Worm (Caenorhabditis elegans) whole organism, early embryonic: ENCODE results near the gene T16D1.1.

Experiments used
- B0310.2 ChIP-seq: sonication (generic microtip); optimal IDR thresholded peaks from 2 replicates; lab custom pipeline; 2016; ENCODE audit warnings: mild to moderate bottlenecking, missing genetic modification characterization, missing compliant biosample characterization
- F13C5.2 ChIP-seq: sonication (generic microtip); optimal IDR thresholded peaks from 2 replicates; lab custom pipeline; 2017; ENCODE audit warnings: mild to moderate bottlenecking, missing genetic modification characterization, inconsistent platforms, missing compliant biosample characterization
- aly-1 ChIP-seq: sonication (generic microtip); optimal IDR thresholded peaks from 2 replicates; lab custom pipeline; 2016; ENCODE audit warnings: missing genetic modification characterization, missing compliant biosample characterization
- ama-1 ChIP-seq: fragments of 150-350 bp; optimal IDR thresholded peaks from 2 replicates; lab custom pipeline; 2014
- ceh-13 ChIP-seq: fragments of 200-800 bp; sonication (Bioruptor generic); optimal IDR thresholded peaks from 2 replicates; lab custom pipeline; 2018; ENCODE audit warnings: mild to moderate bottlenecking, missing genetic modification characterization, missing compliant biosample characterization
- ceh-36 ChIP-seq: sonication (generic microtip); optimal IDR thresholded peaks from 2 replicates; lab custom pipeline; 2016; ENCODE audit warnings: missing genetic modification characterization, inconsistent platforms, missing compliant biosample characterization
- ets-7 ChIP-seq: sonication (generic microtip); optimal IDR thresholded peaks from 2 replicates; lab custom pipeline; 2016; ENCODE audit warnings: missing genotype, missing genetic modification characterization, missing compliant biosample characterization
- flt-1 ChIP-seq: fragments of 200-800 bp; sonication (Bioruptor generic); IDR thresholded peaks from 2 replicates; pipeline ENCODE4 v1.3.6; 2022; ENCODE audit warnings: missing genetic modification characterization, missing compliant biosample characterization
- hmbx-1 ChIP-seq: sonication (generic microtip); optimal IDR thresholded peaks from 2 replicates; lab custom pipeline; 2016; ENCODE audit warnings: mild to moderate bottlenecking, missing genetic modification characterization, missing compliant biosample characterization
- hmg-4 ChIP-seq: fragments of 200-800 bp; sonication (Bioruptor generic); optimal IDR thresholded peaks from 2 replicates; lab custom pipeline; 2018; ENCODE audit warnings: mild to moderate bottlenecking, missing genetic modification characterization, missing compliant biosample characterization
- hnd-1 ChIP-seq: sonication (generic microtip); optimal IDR thresholded peaks from 2 replicates; lab custom pipeline; 2016; ENCODE audit warnings: missing genetic modification characterization, missing compliant biosample characterization
- pes-1 ChIP-seq: fragments of 200-800 bp; sonication (Bioruptor generic); IDR thresholded peaks from 2 replicates; pipeline ENCODE4 v1.3.6; 2022; ENCODE audit warnings: missing genetic modification reagents, missing genetic modification characterization, missing compliant biosample characterization
- scrt-1 ChIP-seq: fragments of 200-800 bp; sonication (Bioruptor generic); IDR thresholded peaks from 2 replicates; pipeline ENCODE4 v1.3.6; 2022; ENCODE audit warnings: missing genetic modification characterization, missing compliant biosample characterization
- sea-1 ChIP-seq: fragments of 200-800 bp; sonication (Bioruptor generic); conservative IDR thresholded peaks from 2 replicates; pipeline ENCODE4 v1.3.6; 2022; ENCODE audit warnings: missing genetic modification characterization, missing compliant biosample characterization
- tbx-11 ChIP-seq: fragments of 200-800 bp; sonication (Bioruptor generic); IDR thresholded peaks from 2 replicates; pipeline ENCODE4 v1.3.6; 2022; ENCODE audit warnings: missing genetic modification characterization, missing compliant biosample characterization
- tbx-37 ChIP-seq: fragments of 200-800 bp; sonication (Bioruptor generic); conservative IDR thresholded peaks from 2 replicates; pipeline ENCODE4 v1.3.6; 2022; ENCODE audit warnings: missing genetic modification reagents, missing genetic modification characterization, missing compliant biosample characterization
- tra-4 ChIP-seq: sonication (generic microtip); optimal IDR thresholded peaks from 2 replicates; lab custom pipeline; 2017; ENCODE audit warnings: missing genetic modification characterization, missing compliant biosample characterization

Gene T16D1.1

DNA sequence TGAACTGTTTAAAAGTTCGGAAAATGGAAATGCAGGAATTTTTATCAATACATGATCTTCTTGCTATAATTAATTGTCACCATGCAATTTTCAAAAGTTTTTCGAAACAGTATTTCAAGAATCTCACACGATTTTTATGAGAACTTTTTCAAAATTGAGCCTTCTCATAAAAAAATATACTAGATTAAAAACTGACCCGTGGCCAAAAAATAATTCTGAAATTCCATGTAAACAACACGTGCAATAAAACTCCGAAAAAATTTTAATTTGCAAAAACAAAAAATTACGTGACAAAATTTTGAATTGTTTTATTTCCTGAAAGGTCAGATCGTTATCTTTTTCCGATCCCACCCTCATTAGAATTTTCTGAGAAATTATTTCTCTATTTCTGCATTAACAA, 46.0 kb downstream of the T16D1.1 start, which contains the start of gene C34F11.5:
Gene C34F11.5 (plus strand): TSS at position 301 of the 400 bp plus-strand sequence.
- no peak for TF ChIP-seq ceh-13 (GFP tag; lab: Kevin White, UChicago)
- TF ChIP-seq ceh-36 (tag; lab: Kevin White, UChicago) = no peak
- no peak for TF ChIP-seq ets-7 (tag; lab: Kevin White, UChicago)
- TF ChIP-seq tra-4 (tag; lab: Kevin White, UChicago) = no peak
- TF ChIP-seq flt-1 = no peak
- TF ChIP-seq ama-1 (lab: Kevin White, UChicago) = no peak
- TF ChIP-seq hmbx-1 (tag; lab: Kevin White, UChicago) = no peak
- no peak for TF ChIP-seq B0310.2 (tag; lab: Kevin White, UChicago)
- no peak for TF ChIP-seq aly-1 (tag; lab: Kevin White, UChicago)
- TF ChIP-seq pes-1 (GFP tag; lab: Robert Waterston, UW) = no peak
- TF ChIP-seq sea-1 (GFP tag; lab: Robert Waterston, UW) = no peak
- TF ChIP-seq tbx-37 (GFP tag; lab: Robert Waterston, UW) = no peak
- TF ChIP-seq hnd-1 = no peak
- TF ChIP-seq scrt-1 (GFP tag; lab: Robert Waterston, UW) = no peak

ce11 chrII:5194066-5194465, 47.4 kb downstream of the T16D1.1 start, which contains the start of gene msp-49:
TSS of gene msp-49 (plus strand) at chrII:5194366.
- TF ChIP-seq ets-7 (tag; lab: Kevin White, UChicago) (no peak), F13C5.2 (tag; lab: Kevin White, UChicago) (no peak), sea-1 (GFP tag; lab: Robert Waterston, UW) (no peak), tra-4 (tag; lab: Kevin White, UChicago) (no peak), scrt-1 (GFP tag; lab: Robert Waterston, UW) (no peak), ama-1 (lab: Kevin White, UChicago) (no peak), ceh-13 (GFP tag; lab: Kevin White, UChicago) (no peak), pes-1 (GFP tag; lab: Robert Waterston, UW) (no peak), hmbx-1 (tag; lab: Kevin White, UChicago) (no peak), tbx-11 (GFP tag; lab: Robert Waterston, UW) (no peak), aly-1 (tag; lab: Kevin White, UChicago) (no peak), tbx-37 (GFP tag; lab: Robert Waterston, UW) (no peak)

- no peak for TF ChIP-seq ceh-13 (GFP tag; lab: Kevin White, UChicago)
- no peak for TF ChIP-seq scrt-1 (GFP tag; lab: Robert Waterston, UW)
- TF ChIP-seq pes-1 (GFP tag; lab: Robert Waterston, UW) = no peak
- TF ChIP-seq ceh-36 (tag; lab: Kevin White, UChicago) = no peak
- TF ChIP-seq hmg-4 (GFP tag; lab: Kevin White, UChicago) = no peak
- TF ChIP-seq F13C5.2 (tag; lab: Kevin White, UChicago) = no peak
- TF ChIP-seq tra-4 (tag; lab: Kevin White, UChicago) = no peak
- TF ChIP-seq ets-7 (tag; lab: Kevin White, UChicago) = no peak
- TF ChIP-seq hnd-1 = no peak
- TF ChIP-seq tbx-11 (GFP tag; lab: Robert Waterston, UW) = no peak
- TF ChIP-seq hmbx-1 (tag; lab: Kevin White, UChicago) = no peak
- TF ChIP-seq aly-1 (tag; lab: Kevin White, UChicago) = no peak
- TF ChIP-seq flt-1 = no peak
- TF ChIP-seq B0310.2 (tag; lab: Kevin White, UChicago) = no peak
- no peak for TF ChIP-seq tbx-37 (GFP tag; lab: Robert Waterston, UW)
- no peak for TF ChIP-seq sea-1 (GFP tag; lab: Robert Waterston, UW)
- TF ChIP-seq ama-1 (lab: Kevin White, UChicago) = no peak
Measured at ce11 chrII:5191766-5192165, 49.7 kb downstream of the T16D1.1 start.
